Worm (Caenorhabditis elegans) whole organism, L3 larva: ENCODE measurements around the gene mlc-4.

ENCODE experiments used
- elt-2 ChIP-seq: sonication (generic microtip); optimal IDR thresholded peaks from 2 replicates; lab custom pipeline; 2016; ENCODE audit warnings: missing genetic modification reagents, mild to moderate bottlenecking, missing genetic modification characterization, missing compliant biosample characterization
- nhr-11 ChIP-seq: fragments of 150-350 bp; optimal IDR thresholded peaks from 2 replicates; lab custom pipeline; 2014; ENCODE audit warnings: missing biosample characterization, missing genetic modification characterization
- unc-62 ChIP-seq: fragments of 150-350 bp; sonication (generic microtip); optimal IDR thresholded peaks from 4 replicates; lab custom pipeline; 2014; ENCODE audit warnings: missing biosample characterization, missing genetic modification reagents, missing genetic modification characterization

ce11 chrIII:3413437-3413836 is 19.9 kb upstream of the mlc-4 start:
- no peak for TF ChIP-seq nhr-11 (tag; lab: Kevin White, UChicago)
- TF ChIP-seq unc-62 (GFP tag; lab: Kevin White, UChicago) = no peak
- no peak for TF ChIP-seq elt-2 (tag; lab: Kevin White, UChicago)
